Fruit fly (Drosophila melanogaster): ENCODE results near the gene CG12502.

CG12502 gene

dm6 chr3L:895314-895980, 30.3 kb downstream of the CG12502 start, which contains the start of gene CG34056 (continued):
- TF ChIP-seq CG15011 (GFP tag; optimal IDR thresholded peaks at IDR 0.05) (peak; percentile 87), D (optimal IDR thresholded peaks at IDR 0.05) (no peak), D (GFP tag; optimal IDR thresholded peaks at IDR 0.05) (peak; percentile 91), Fer2 (tag; optimal IDR thresholded peaks at IDR 0.05) (peak; percentile 83), gcm (GFP tag; optimal IDR thresholded peaks at IDR 0.05) (peak; percentile 90), salm (tag; optimal IDR thresholded peaks at IDR 0.05) (peak; percentile 88), CG17186 (GFP tag; optimal IDR thresholded peaks at IDR 0.05) (peak; percentile 44), Lhr (GFP tag; optimal IDR thresholded peaks at IDR 0.05) (peak; percentile 44), trh (GFP tag; optimal IDR thresholded peaks at IDR 0.05) (peak; percentile 63), CHES-1-like (GFP tag; optimal IDR thresholded peaks at IDR 0.05) (peak; percentile 28), Ssrp (tag; optimal IDR thresholded peaks at IDR 0.05) (peak; percentile 83), Hsf (GFP tag; optimal IDR thresholded peaks at IDR 0.05) (peak; percentile 79), Gug (GFP tag; IDR thresholded peaks at IDR 0.05) (peak; percentile 84), Mad (GFP tag; optimal IDR thresholded peaks at IDR 0.05) (peak; percentile 64), CG10321 (GFP tag; IDR thresholded peaks at IDR 0.05) (peak; percentile 60; the same call in 1 of the 2 replicates), nmo (GFP tag; optimal IDR thresholded peaks at IDR 0.05) (peak; percentile 88), CG12071 (GFP tag; optimal IDR thresholded peaks at IDR 0.05) (peak; percentile 89), trem (tag; optimal IDR thresholded peaks at IDR 0.05) (peak; percentile 80), tup (GFP tag; optimal IDR thresholded peaks at IDR 0.05) (peak; percentile 64), zf30C (GFP tag; optimal IDR thresholded peaks at IDR 0.05) (peak; percentile 30), CG7987 (GFP tag; optimal IDR thresholded peaks at IDR 0.05) (peak; percentile 58), HmgZ (tag; optimal IDR thresholded peaks at IDR 0.05) (peak; percentile 66), CG8944 (GFP tag; optimal IDR thresholded peaks at IDR 0.05) (peak; percentile 38), CG14050 (GFP tag; IDR thresholded peaks at IDR 0.05) (peak; percentile 93), CG4854 (GFP tag; optimal IDR thresholded peaks at IDR 0.05) (peak; percentile 85), grau (tag; optimal IDR thresholded peaks at IDR 0.05) (peak; percentile 85), NC2β (GFP tag; optimal IDR thresholded peaks at IDR 0.05) (peak; percentile 64), NC2α (GFP tag; optimal IDR thresholded peaks at IDR 0.05) (no peak), nom (GFP tag; optimal IDR thresholded peaks at IDR 0.05) (peak; percentile 94), Drgx (GFP tag; IDR thresholded peaks at IDR 0.05) (peak; percentile 99), danr (GFP tag; IDR thresholded peaks at IDR 0.05) (peak; percentile 95), PHDP (tag; optimal IDR thresholded peaks at IDR 0.05) (peak; percentile 91), slou (GFP tag; optimal IDR thresholded peaks at IDR 0.05) (peak; percentile 59), jigr1 (GFP tag; IDR thresholded peaks at IDR 0.05) (peak; percentile 86), CG17612 (GFP tag; IDR thresholded peaks at IDR 0.05) (peak; percentile 86), CG2875 (GFP tag; optimal IDR thresholded peaks at IDR 0.05) (peak; percentile 86), CG11560 (tag; IDR thresholded peaks at IDR 0.05) (peak; percentile 75), CG8290 (GFP tag; optimal IDR thresholded peaks at IDR 0.05) (peak; percentile 88), CG8290 (tag; optimal IDR thresholded peaks at IDR 0.05) (no peak), eyg (GFP tag; optimal IDR thresholded peaks at IDR 0.05) (peak; percentile 83), ssp (GFP tag; IDR thresholded peaks at IDR 0.05) (peak; percentile 87), CG33213 (GFP tag; optimal IDR thresholded peaks at IDR 0.05) (peak; percentile 75), tx (GFP tag; optimal IDR thresholded peaks at IDR 0.05) (peak; percentile 28), CG7357 (GFP tag; IDR thresholded peaks at IDR 0.05) (peak; percentile 89), Dfd (GFP tag; optimal IDR thresholded peaks at IDR 0.05) (no peak), luna (GFP tag; optimal IDR thresholded peaks at IDR 0.05) (peak; percentile 79), CG33557 (GFP tag; optimal IDR thresholded peaks at IDR 0.05) (peak; percentile 19), NfI (GFP tag; optimal IDR thresholded peaks at IDR 0.05) (peak; percentile 81), Ada2b (GFP tag; IDR thresholded peaks at IDR 0.05) (peak; percentile 97), Ravus (GFP tag; IDR thresholded peaks at IDR 0.05) (peak; percentile 92), CG3838 (GFP tag; optimal IDR thresholded peaks at IDR 0.05) (peak; percentile 62)
